Fruit fly (Drosophila melanogaster) whole organism, adult: ENCODE results near the gene CG15385.

Experiments used
- CG14711 ChIP-seq: fragments of 200-800 bp; sonication (Bioruptor generic); optimal IDR thresholded peaks from 2 replicates; lab custom pipeline; 2018; ENCODE audit warnings: missing biosample characterization, mild to moderate bottlenecking, missing genetic modification characterization, moderate library complexity
- CG33017 ChIP-seq: fragments of 200-800 bp; sonication (Bioruptor generic); optimal IDR thresholded peaks from 2 replicates; lab custom pipeline; 2018; ENCODE audit warnings: missing biosample characterization, mild to moderate bottlenecking, missing genetic modification characterization, moderate library complexity
- CG5204 ChIP-seq: fragments of 200-800 bp; sonication (Bioruptor generic); optimal IDR thresholded peaks from 2 replicates; lab custom pipeline; 2016; ENCODE audit warnings: missing biosample characterization, missing genetic modification characterization
- CG7045 ChIP-seq: fragments of 200-800 bp; sonication (Bioruptor generic); optimal IDR thresholded peaks from 2 replicates; lab custom pipeline; 2017; ENCODE audit warnings: missing biosample characterization, mild to moderate bottlenecking, missing genetic modification characterization
- kay ChIP-seq: fragments of 200-800 bp; sonication (Bioruptor generic); peaks from one replicate; lab custom pipeline; 2016; ENCODE audit warnings: missing biosample characterization, missing genetic modification characterization, borderline replicate concordance
- ovo ChIP-seq: fragments of 200-800 bp; sonication (Bioruptor generic); optimal IDR thresholded peaks from 2 replicates; lab custom pipeline; 2016; ENCODE audit warnings: missing biosample characterization, missing genetic modification characterization
- toe ChIP-seq: fragments of 200-800 bp; sonication (Bioruptor generic); optimal IDR thresholded peaks from 2 replicates; lab custom pipeline; 2016; ENCODE audit warnings: missing biosample characterization, missing genetic modification characterization

DNA sequence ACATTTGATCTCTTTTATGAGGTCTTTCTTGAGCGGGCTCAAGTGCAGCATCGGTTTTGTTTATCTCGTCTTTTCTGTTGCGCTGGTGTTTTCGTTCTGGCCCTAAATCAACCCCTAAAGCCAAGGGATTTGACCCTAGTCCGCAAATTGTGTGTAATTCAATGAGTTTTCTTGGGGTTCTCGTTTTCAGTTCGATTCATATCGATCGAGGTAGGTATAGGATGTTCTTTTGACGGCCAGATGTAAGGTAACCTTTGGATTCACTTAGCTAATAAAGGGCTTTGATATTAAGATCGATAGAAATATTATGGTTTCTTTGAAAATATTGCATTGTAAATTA lies 47.2 kb downstream of the CG15385 start:
- TF ChIP-seq CG7045 (GFP tag; lab: Kevin White, UChicago), result no peak
- no peak for TF ChIP-seq CG33017 (tag; lab: Kevin White, UChicago)
- TF ChIP-seq kay (GFP tag; lab: Kevin White, UChicago), result no peak
- no peak for TF ChIP-seq toe (GFP tag; lab: Kevin White, UChicago)
- no peak for TF ChIP-seq ovo (GFP tag; lab: Kevin White, UChicago)
- TF ChIP-seq CG5204 (GFP tag; lab: Kevin White, UChicago), result no peak
- no peak for TF ChIP-seq CG14711
